Worm (Caenorhabditis elegans): ENCODE results near the gene C05C10.5.

C05C10.5 gene

ce11 chrII:9974967-9975366, 36.1 kb downstream of the C05C10.5 start, which contains the start of gene aakg-5 (continued):
- TF ChIP-seq madf-5 (GFP tag; IDR thresholded peaks at IDR 0.05) (0 out of 4 replicates have a peak, but pooled peaks of 1 of the 2 experiments have one; percentile 9), ZK337.2 (GFP tag; IDR thresholded peaks at IDR 0.05) (no peak), lin-38 (GFP tag; IDR thresholded peaks at IDR 0.05) (no peak), nhr-41 (GFP tag; IDR thresholded peaks at IDR 0.05) (0 out of 2 replicates have a peak, but pooled peaks have one; percentile 28), hlh-11 (tag; optimal IDR thresholded peaks at IDR 0.05) (peak; percentile 95), nhr-102 (tag; optimal IDR thresholded peaks at IDR 0.05) (no peak), snpc-4 (tag; optimal IDR thresholded peaks at IDR 0.05) (no peak), nhr-77 (tag; optimal IDR thresholded peaks at IDR 0.05) (peak; percentile 29), ceh-82 (tag; optimal IDR thresholded peaks at IDR 0.05) (no peak), zfp-2 (tag; optimal IDR thresholded peaks at IDR 0.05) (no peak), zfp-3 (GFP tag; conservative IDR thresholded peaks at IDR 0.05) (no peak), dve-1 (tag; optimal IDR thresholded peaks at IDR 0.05; ENCODE audit: insufficient read depth) (peak; percentile 93), nhr-6 (tag; optimal IDR thresholded peaks at IDR 0.05) (peak; percentile 80), dmd-8 (GFP tag; IDR thresholded peaks at IDR 0.05) (no peak), ctbp-1 (GFP tag; IDR thresholded peaks at IDR 0.05) (peak; percentile 63), rbr-2 (tag; optimal IDR thresholded peaks at IDR 0.05) (peak; percentile 70), lin-13 (GFP tag; optimal IDR thresholded peaks at IDR 0.05) (no peak), Y75B8A.6 (GFP tag; IDR thresholded peaks at IDR 0.05) (0 out of 2 replicates have a peak, but pooled peaks have one; percentile 41), hmg-1.1 (GFP tag; IDR thresholded peaks at IDR 0.05) (peak; percentile 80), nhr-28 (tag; optimal IDR thresholded peaks at IDR 0.05) (peak; percentile 86), F44E2.7 (GFP tag; IDR thresholded peaks at IDR 0.05) (no peak), dmd-6 (GFP tag; IDR thresholded peaks at IDR 0.05) (peak; percentile 91), pqm-1 (tag; optimal IDR thresholded peaks at IDR 0.05) (peak; percentile 32), Y48G9A.11 (GFP tag; IDR thresholded peaks at IDR 0.05) (no peak), lin-39 (tag; optimal IDR thresholded peaks at IDR 0.05) (no peak), T20F7.1 (GFP tag; optimal IDR thresholded peaks at IDR 0.05) (peak; percentile 4), spr-1 (tag; optimal IDR thresholded peaks at IDR 0.05) (peak; percentile 19), nhr-10 (tag; optimal IDR thresholded peaks at IDR 0.05) (peak; percentile 34), tra-1 (GFP tag; IDR thresholded peaks at IDR 0.05) (peak; percentile 51; the same call in 1 of the 2 replicates), skn-1 (tag; optimal IDR thresholded peaks at IDR 0.05) (no peak)

- no peak for TF ChIP-seq aly-2 (tag; optimal IDR thresholded peaks at IDR 0.05)
These were observed 37.6 kb downstream of the C05C10.5 start, which contains the start of gene R53.8 for ce11 chrII:9976405-9976804. TSS of gene R53.8 (plus strand) at chrII:9976705.

- TF ChIP-seq jun-1 (tag; optimal IDR thresholded peaks at IDR 0.05) (no peak), ceh-44 (GFP tag; IDR thresholded peaks at IDR 0.05) (no peak), hlh-30 (tag; optimal IDR thresholded peaks at IDR 0.05; ENCODE audit: insufficient read depth) (no peak), nhr-41 (GFP tag; IDR thresholded peaks at IDR 0.05) (no peak), daf-19 (GFP tag; conservative IDR thresholded peaks at IDR 0.05) (no peak), nhr-11 (tag; optimal IDR thresholded peaks at IDR 0.05) (no peak), snpc-4 (tag; optimal IDR thresholded peaks at IDR 0.05) (no peak), tra-1 (GFP tag; IDR thresholded peaks at IDR 0.05) (no peak), attf-4 (tag; optimal IDR thresholded peaks at IDR 0.05) (no peak)
These were observed 41.3 kb downstream of the C05C10.5 start, which contains the start of gene ZK892.6 for ce11 chrII:9980077-9980631. TSS of gene ZK892.6 (minus strand) at chrII:9980127.

ce11 chrII:9981760-9982159, 42.9 kb downstream of the C05C10.5 start, which contains the start of gene sdz-38:
TSS of gene sdz-38 (minus strand) at chrII:9981860.
- TF ChIP-seq zfp-3 (GFP tag; conservative IDR thresholded peaks at IDR 0.05) (no peak), hlh-30 (tag; optimal IDR thresholded peaks at IDR 0.05; ENCODE audit: insufficient read depth) (no peak), F10B5.3 (tag; optimal IDR thresholded peaks at IDR 0.05) (no peak), fkh-10 (GFP tag; optimal IDR thresholded peaks at IDR 0.05) (no peak), Y5F2A.4 (GFP tag; optimal IDR thresholded peaks at IDR 0.05) (no peak)

All from whole organism, L4 larva.